Fruit fly (Drosophila melanogaster) whole organism, embryonic: ENCODE results near the gene Tlk.

ENCODE experiments used
- Adf1 ChIP-seq: fragments of 200-800 bp; sonication (Bioruptor generic); IDR thresholded peaks from 2 replicates; pipeline ENCODE4 v1.3.6; 2022; ENCODE audit warnings: missing biosample characterization, missing genetic modification characterization
- CG11247 ChIP-seq: fragments of 200-800 bp; sonication (Bioruptor generic); IDR thresholded peaks from 2 replicates; pipeline ENCODE4 v1.3.6; 2022; ENCODE audit warnings: missing biosample characterization, missing genetic modification characterization
- CG11398 ChIP-seq: fragments of 200-800 bp; sonication (Bioruptor generic); optimal IDR thresholded peaks from 2 replicates; lab custom pipeline; 2016; ENCODE audit warnings: missing biosample characterization, missing genetic modification characterization
- CG1529 ChIP-seq: fragments of 200-800 bp; sonication (Bioruptor generic); optimal IDR thresholded peaks from 3 replicates; lab custom pipeline; 2018; ENCODE audit warnings: missing biosample characterization, missing genetic modification characterization
- CG16813 ChIP-seq: fragments of 200-800 bp; sonication (Bioruptor generic); IDR thresholded peaks from 3 replicates; pipeline ENCODE4 v1.3.6; 2022; ENCODE audit warnings: missing biosample characterization, missing genetic modification characterization; ENCODE audit not compliant: partially characterized antibody
- CG17361 ChIP-seq: fragments of 200-800 bp; sonication (Bioruptor generic); IDR thresholded peaks from 3 replicates; pipeline ENCODE4 v1.3.6; 2022; ENCODE audit warnings: missing biosample characterization, missing genetic modification characterization
- CG17385 ChIP-seq: fragments of 200-800 bp; sonication (Bioruptor generic); optimal IDR thresholded peaks from 3 replicates; lab custom pipeline; 2018; ENCODE audit warnings: missing biosample characterization, mild to moderate bottlenecking, missing genetic modification characterization
- CG17568 ChIP-seq: fragments of 200-800 bp; sonication (Bioruptor generic); optimal IDR thresholded peaks from 2 replicates; lab custom pipeline; 2018; ENCODE audit warnings: missing biosample characterization, mild to moderate bottlenecking, missing genetic modification characterization, moderate library complexity
- CG2116 ChIP-seq: fragments of 200-800 bp; sonication (Bioruptor generic); optimal IDR thresholded peaks from 3 replicates; lab custom pipeline; 2018; ENCODE audit warnings: missing biosample characterization, mild to moderate bottlenecking, missing genetic modification characterization
- CG31365 ChIP-seq: fragments of 200-800 bp; sonication (Bioruptor generic); optimal IDR thresholded peaks from 2 replicates; lab custom pipeline; 2018; ENCODE audit warnings: missing biosample characterization, mild to moderate bottlenecking, missing genetic modification characterization
- CG3163 ChIP-seq: fragments of 200-800 bp; sonication (Bioruptor generic); optimal IDR thresholded peaks from 3 replicates; lab custom pipeline; 2016; ENCODE audit warnings: missing biosample characterization, missing genetic modification characterization
- CG4424 ChIP-seq: fragments of 200-800 bp; sonication (Bioruptor generic); optimal IDR thresholded peaks from 3 replicates; lab custom pipeline; 2016; ENCODE audit warnings: missing biosample characterization, missing genetic modification characterization
- CG7987 ChIP-seq: fragments of 200-800 bp; sonication (Bioruptor generic); optimal IDR thresholded peaks from 2 replicates; lab custom pipeline; 2018; ENCODE audit warnings: missing biosample characterization, mild to moderate bottlenecking, missing genetic modification characterization, moderate library complexity
- CG9727 ChIP-seq: fragments of 200-800 bp; sonication (Bioruptor generic); optimal IDR thresholded peaks from 3 replicates; lab custom pipeline; 2017; ENCODE audit warnings: missing biosample characterization, mild to moderate bottlenecking, missing genetic modification characterization
- CG9932 ChIP-seq: fragments of 200-800 bp; sonication (Bioruptor generic); IDR thresholded peaks from 2 replicates; pipeline ENCODE4 v1.3.6; 2022; ENCODE audit warnings: missing biosample characterization, missing genetic modification characterization
- CoRest ChIP-seq: fragments of 200-800 bp; sonication (Bioruptor generic); optimal IDR thresholded peaks from 3 replicates; lab custom pipeline; 2018; ENCODE audit warnings: missing biosample characterization, mild to moderate bottlenecking, missing genetic modification characterization, moderate library complexity
- ERR ChIP-seq: fragments of 200-800 bp; sonication (Bioruptor generic); optimal IDR thresholded peaks from 2 replicates; lab custom pipeline; 2016; ENCODE audit warnings: missing biosample characterization, missing genetic modification characterization
- H2.0 ChIP-seq: fragments of 200-800 bp; sonication (Bioruptor generic); IDR thresholded peaks from 2 replicates; pipeline ENCODE4 v1.3.6; 2022; ENCODE audit warnings: missing biosample characterization, missing genetic modification characterization
- HmgD ChIP-seq: fragments of 200-800 bp; sonication (Bioruptor generic); optimal IDR thresholded peaks from 3 replicates; lab custom pipeline; 2016; ENCODE audit warnings: missing biosample characterization, missing genetic modification characterization
- Meics ChIP-seq: fragments of 200-800 bp; sonication (Bioruptor generic); optimal IDR thresholded peaks from 2 replicates; lab custom pipeline; 2017; ENCODE audit warnings: missing biosample characterization, mild to moderate bottlenecking, missing genetic modification characterization
- NC2α ChIP-seq: fragments of 200-800 bp; sonication (Bioruptor generic); optimal IDR thresholded peaks from 2 replicates; lab custom pipeline; 2016; ENCODE audit warnings: missing biosample characterization, missing genetic modification characterization
- Sry-δ ChIP-seq: fragments of 200-800 bp; sonication (Bioruptor generic); optimal IDR thresholded peaks from 2 replicates; lab custom pipeline; 2016; ENCODE audit warnings: missing biosample characterization, missing genetic modification characterization
- Xrp1 ChIP-seq: fragments of 200-800 bp; sonication (Bioruptor generic); IDR thresholded peaks from 2 replicates; pipeline ENCODE4 v1.3.6; 2022; ENCODE audit warnings: missing biosample characterization, missing genetic modification characterization
- aop ChIP-seq: fragments of 200-800 bp; sonication (Bioruptor generic); IDR thresholded peaks from 2 replicates; pipeline ENCODE4 v1.3.6; 2022; ENCODE audit warnings: missing biosample characterization, missing genetic modification characterization
- ato ChIP-seq: fragments of 200-800 bp; sonication (Bioruptor generic); IDR thresholded peaks from 2 replicates; pipeline ENCODE4 v1.3.6; 2022; ENCODE audit warnings: missing biosample characterization, missing genetic modification characterization; ENCODE audit not compliant: partially characterized antibody
- bsh ChIP-seq, 2 experiments: fragments of 200-800 bp; sonication (Bioruptor generic); optimal IDR thresholded peaks; 2 replicates each; lab custom pipeline; 2017 to 2018; ENCODE audit warnings: mild to moderate bottlenecking in 2 of 2, missing biosample characterization in 2 of 2, missing genetic modification characterization in 2 of 2, moderate library complexity in 1 of 2
- cas ChIP-seq: fragments of 200-800 bp; sonication (Bioruptor generic); IDR thresholded peaks from 2 replicates; pipeline ENCODE4 v1.3.6; 2022; ENCODE audit warnings: missing biosample characterization, missing genetic modification characterization
- caup ChIP-seq: fragments of 200-800 bp; sonication (Bioruptor generic); optimal IDR thresholded peaks from 3 replicates; lab custom pipeline; 2017; ENCODE audit warnings: missing biosample characterization, mild to moderate bottlenecking, missing genetic modification characterization, moderate library complexity; ENCODE audit not compliant: severe bottlenecking
- dan ChIP-seq: fragments of 200-800 bp; sonication (Bioruptor generic); IDR thresholded peaks from 2 replicates; pipeline ENCODE4 v1.3.6; 2022; ENCODE audit warnings: missing biosample characterization, missing genetic modification characterization
- ewg ChIP-seq: fragments of 200-800 bp; sonication (Bioruptor generic); optimal IDR thresholded peaks from 3 replicates; lab custom pipeline; 2017; ENCODE audit warnings: mild to moderate bottlenecking, missing biosample characterization, missing genetic modification reagents, missing genetic modification characterization
- gem ChIP-seq: fragments of 200-800 bp; sonication (Bioruptor generic); optimal IDR thresholded peaks from 2 replicates; lab custom pipeline; 2019; ENCODE audit warnings: missing biosample characterization, mild to moderate bottlenecking, missing genetic modification characterization, moderate library complexity
- grau ChIP-seq: fragments of 200-800 bp; optimal IDR thresholded peaks from 3 replicates; lab custom pipeline; 2019; ENCODE audit warnings: missing biosample characterization, mild to moderate bottlenecking, missing genetic modification characterization, moderate library complexity
- hbn ChIP-seq: fragments of 200-800 bp; sonication (Bioruptor generic); IDR thresholded peaks from 2 replicates; pipeline ENCODE4 v1.3.6; 2022; ENCODE audit warnings: missing biosample characterization, missing genetic modification characterization; ENCODE audit not compliant: partially characterized antibody
- kah ChIP-seq: fragments of 200-800 bp; sonication (Bioruptor generic); optimal IDR thresholded peaks from 2 replicates; lab custom pipeline; 2018; ENCODE audit warnings: missing biosample characterization, mild to moderate bottlenecking, missing genetic modification characterization
- lmd ChIP-seq: fragments of 200-800 bp; sonication (Bioruptor generic); IDR thresholded peaks from 2 replicates; pipeline ENCODE4 v1.3.6; 2022; ENCODE audit warnings: missing biosample characterization, missing genetic modification characterization
- otp ChIP-seq: fragments of 200-800 bp; sonication (Bioruptor generic); IDR thresholded peaks from 3 replicates; pipeline ENCODE4, ENCODE4 v1.3.6; 2022; ENCODE audit warnings: missing biosample characterization, missing genetic modification characterization
- p53 ChIP-seq: fragments of 200-800 bp; sonication (Bioruptor generic); optimal IDR thresholded peaks from 2 replicates; lab custom pipeline; 2016; ENCODE audit warnings: missing biosample characterization, missing genetic modification characterization
- peb ChIP-seq: fragments of 200-800 bp; sonication (Bioruptor generic); IDR thresholded peaks from 2 replicates; pipeline ENCODE4 v1.3.6; 2022; ENCODE audit warnings: missing biosample characterization, missing genetic modification characterization
- ranshi ChIP-seq: fragments of 200-800 bp; sonication (Bioruptor generic); IDR thresholded peaks from 2 replicates; pipeline ENCODE4 v1.3.6; 2022; ENCODE audit warnings: missing biosample characterization, missing genetic modification characterization
- row ChIP-seq: fragments of 200-800 bp; sonication (Bioruptor generic); IDR thresholded peaks from 3 replicates; pipeline ENCODE4 v1.3.6; 2022; ENCODE audit warnings: missing biosample characterization, missing genetic modification characterization
- sim ChIP-seq: fragments of 200-800 bp; sonication (Bioruptor generic); IDR thresholded peaks from 2 replicates; pipeline ENCODE4 v1.3.6; 2022; ENCODE audit warnings: missing biosample characterization, missing genetic modification characterization
- sisA ChIP-seq: fragments of 200-800 bp; sonication (Bioruptor generic); IDR thresholded peaks from 2 replicates; pipeline ENCODE4 v1.3.6; 2022; ENCODE audit warnings: missing biosample characterization, missing genetic modification characterization
- tin ChIP-seq: fragments of 200-800 bp; sonication (Bioruptor generic); optimal IDR thresholded peaks from 3 replicates; lab custom pipeline; 2016; ENCODE audit warnings: missing biosample characterization, missing genetic modification characterization
- trh ChIP-seq: fragments of 200-800 bp; sonication (Bioruptor generic); optimal IDR thresholded peaks from 2 replicates; lab custom pipeline; 2016; ENCODE audit warnings: missing biosample characterization, missing genetic modification characterization

Gene Tlk

dm6 chrX:3775822-3776668 lies 56.2 kb downstream of the Tlk start (continued):
- TF ChIP-seq Meics (peak; percentile 24), row (peak; percentile 6; the same call in 1 of the 3 replicates), ranshi (GFP tag; lab: Robert Waterston, UW) (no peak), bsh (GFP tag; optimal IDR thresholded peaks at IDR 0.05; lab: Kevin White, UChicago) (peak in 1 of 2 experiments; percentile 92), Sry-δ (GFP tag; lab: Kevin White, UChicago) (no peak), trh (GFP tag; lab: Kevin White, UChicago) (no peak), kah (GFP tag; lab: Kevin White, UChicago) (no peak), cas (GFP tag; lab: Robert Waterston, UW) (no peak), CG7987 (GFP tag; lab: Kevin White, UChicago) (no peak), CG2116 (no peak), Adf1 (GFP tag; lab: Robert Waterston, UW) (peak; percentile 85), otp (GFP tag; lab: Robert Waterston, UW) (no peak), sim (GFP tag; lab: Robert Waterston, UW) (no peak), CG9932 (GFP tag; lab: Robert Waterston, UW) (no peak), CG17361 (GFP tag; lab: Robert Waterston, UW) (no peak), CG9727 (no peak), CG11398 (GFP tag; lab: Kevin White, UChicago) (no peak), H2.0 (GFP tag; lab: Robert Waterston, UW) (no peak), peb (GFP tag; lab: Robert Waterston, UW) (no peak), CG31365 (tag; lab: Kevin White, UChicago) (no peak), ewg (GFP tag; lab: Kevin White, UChicago) (no peak), CG3163 (peak; percentile 64), CoRest (tag; lab: Kevin White, UChicago) (no peak), aop (GFP tag; lab: Robert Waterston, UW) (no peak), grau (no peak), gem (peak; percentile 20), CG17385 (GFP tag; lab: Kevin White, UChicago) (peak; percentile 55), hbn (GFP tag; lab: Robert Waterston, UW) (no peak), caup (peak; percentile 26), CG16813 (GFP tag; lab: Robert Waterston, UW) (no peak), Xrp1 (GFP tag; lab: Robert Waterston, UW) (no peak), p53 (GFP tag; lab: Kevin White, UChicago) (peak; percentile 100), CG4424 (no peak), sisA (GFP tag; lab: Robert Waterston, UW) (no peak), dan (GFP tag; lab: Robert Waterston, UW) (no peak), CG11247 (GFP tag; lab: Robert Waterston, UW) (no peak), NC2α (GFP tag; lab: Kevin White, UChicago) (no peak), ato (GFP tag; lab: Robert Waterston, UW) (no peak), CG1529 (GFP tag; lab: Kevin White, UChicago) (no peak), lmd (no peak), CG17568 (GFP tag; lab: Kevin White, UChicago) (peak; percentile 27), HmgD (GFP tag; lab: Kevin White, UChicago) (no peak), tin (GFP tag; lab: Kevin White, UChicago) (no peak), ERR (GFP tag; lab: Kevin White, UChicago) (no peak)
